Worm (Caenorhabditis elegans) whole organism, L2 larva: Measurements from ENCODE around the gene srh-5.

Source experiments
- C34F6.9 ChIP-seq: fragments of 150-350 bp; optimal IDR thresholded peaks from 2 replicates; lab custom pipeline; 2014; ENCODE audit warnings: missing biosample characterization, missing genetic modification characterization
- F13H6.1 ChIP-seq: sonication (generic microtip); optimal IDR thresholded peaks from 2 replicates; lab custom pipeline; 2016; ENCODE audit warnings: missing genetic modification characterization, missing compliant biosample characterization
- ZK546.5 ChIP-seq: sonication (generic microtip); optimal IDR thresholded peaks from 2 replicates; lab custom pipeline; 2017; ENCODE audit warnings: missing biosample characterization, missing genetic modification characterization
- aly-2 ChIP-seq: fragments of 150-350 bp; optimal IDR thresholded peaks from 2 replicates; lab custom pipeline; 2014; ENCODE audit warnings: missing biosample characterization, missing genetic modification characterization
- ama-1 ChIP-seq: fragments of 150-350 bp; optimal IDR thresholded peaks from 2 replicates; lab custom pipeline; 2018; ENCODE audit warnings: inconsistent platforms
- ceh-82 ChIP-seq: fragments of 150-350 bp; optimal IDR thresholded peaks from 2 replicates; lab custom pipeline; 2014; ENCODE audit warnings: missing biosample characterization, missing genetic modification characterization
- elt-1 ChIP-seq: fragments of 150-350 bp; optimal IDR thresholded peaks from 2 replicates; lab custom pipeline; 2014; ENCODE audit warnings: missing biosample characterization, missing genetic modification characterization
- fos-1 ChIP-seq: fragments of 150-350 bp; optimal IDR thresholded peaks from 2 replicates; lab custom pipeline; 2014; ENCODE audit warnings: missing biosample characterization, missing genetic modification characterization
- gmeb-1 ChIP-seq: fragments of 150-350 bp; optimal IDR thresholded peaks from 2 replicates; lab custom pipeline; 2014; ENCODE audit warnings: missing biosample characterization, missing genetic modification characterization
- lin-11 ChIP-seq: fragments of 150-350 bp; sonication (generic microtip); optimal IDR thresholded peaks from 2 replicates; lab custom pipeline; 2014; ENCODE audit warnings: missing biosample characterization, missing genetic modification characterization, inconsistent platforms, mixed read lengths
- lin-13 ChIP-seq: fragments of 150-350 bp; optimal IDR thresholded peaks from 2 replicates; lab custom pipeline; 2014; ENCODE audit warnings: missing biosample characterization, missing genetic modification reagents, missing genetic modification characterization
- lin-39 ChIP-seq: fragments of 150-350 bp; optimal IDR thresholded peaks from 2 replicates; lab custom pipeline; 2014; ENCODE audit warnings: missing biosample characterization, missing genetic modification reagents, missing genetic modification characterization
- lsy-2 ChIP-seq, 2 experiments: fragments of 150-350 bp in 1 of 2; sonication (generic microtip) in 1 of 2; optimal IDR thresholded peaks; 2 replicates each; lab custom pipeline; 2014 to 2017; ENCODE audit warnings: missing biosample characterization in 2 of 2, missing genetic modification characterization in 2 of 2
- mab-5 ChIP-seq: fragments of 150-350 bp; optimal IDR thresholded peaks from 2 replicates; lab custom pipeline; 2014; ENCODE audit warnings: missing biosample characterization, missing genetic modification characterization
- mbf-1 ChIP-seq: sonication (generic microtip); optimal IDR thresholded peaks from 2 replicates; lab custom pipeline; 2017; ENCODE audit warnings: missing biosample characterization, missing genetic modification characterization
- mdl-1 ChIP-seq, 2 experiments: fragments of 150-350 bp in 1 of 2; sonication (generic microtip) in 1 of 2; optimal IDR thresholded peaks; 2 replicates each; lab custom pipeline; 2017; ENCODE audit warnings: missing biosample characterization in 2 of 2, missing genetic modification characterization in 2 of 2
- nhr-21 ChIP-seq: fragments of 150-350 bp; optimal IDR thresholded peaks from 2 replicates; lab custom pipeline; 2014; ENCODE audit warnings: missing biosample characterization, missing genetic modification characterization
- nhr-23 ChIP-seq: fragments of 150-350 bp; optimal IDR thresholded peaks from 2 replicates; lab custom pipeline; 2014; ENCODE audit warnings: missing biosample characterization, missing genetic modification reagents, missing genetic modification characterization
- nhr-237 ChIP-seq: fragments of 150-350 bp; optimal IDR thresholded peaks from 2 replicates; lab custom pipeline; 2014; ENCODE audit warnings: missing biosample characterization, missing genetic modification characterization
- nhr-25 ChIP-seq: fragments of 150-350 bp; sonication (generic microtip); optimal IDR thresholded peaks from 3 replicates; lab custom pipeline; 2014; ENCODE audit warnings: missing biosample characterization, missing genetic modification characterization
- nhr-6 ChIP-seq: fragments of 150-350 bp; optimal IDR thresholded peaks from 2 replicates; lab custom pipeline; 2014; ENCODE audit warnings: missing biosample characterization, missing genetic modification characterization
- nhr-77 ChIP-seq: fragments of 150-350 bp; optimal IDR thresholded peaks from 2 replicates; lab custom pipeline; 2014; ENCODE audit warnings: missing biosample characterization, missing genetic modification characterization
- sem-4 ChIP-seq: fragments of 150-350 bp; optimal IDR thresholded peaks from 2 replicates; lab custom pipeline; 2014; ENCODE audit warnings: missing biosample characterization, missing genetic modification reagents, missing genetic modification characterization
- sma-3 ChIP-seq: sonication (generic microtip); optimal IDR thresholded peaks from 2 replicates; lab custom pipeline; 2016; ENCODE audit warnings: missing genetic modification reagents, missing genetic modification characterization, missing compliant biosample characterization
- sma-9 ChIP-seq, 2 experiments: fragments of 150-350 bp in 1 of 2; sonication (generic microtip) in 1 of 2; optimal IDR thresholded peaks; 2 replicates each; lab custom pipeline; 2014 to 2016; ENCODE audit warnings: missing genetic modification characterization in 2 of 2, mild to moderate bottlenecking in 1 of 2, missing biosample characterization in 1 of 2, missing compliant biosample characterization in 1 of 2, missing genetic modification reagents in 1 of 2, moderate library complexity in 1 of 2
- unc-55 ChIP-seq: fragments of 150-350 bp; sonication (generic microtip); optimal IDR thresholded peaks from 3 replicates; lab custom pipeline; 2014; ENCODE audit warnings: missing biosample characterization, missing genetic modification reagents, missing genetic modification characterization
- unc-62 ChIP-seq: fragments of 150-350 bp; optimal IDR thresholded peaks from 2 replicates; lab custom pipeline; 2014; ENCODE audit warnings: missing biosample characterization, missing genetic modification reagents, missing genetic modification characterization
- zag-1 ChIP-seq: fragments of 150-350 bp; optimal IDR thresholded peaks from 2 replicates; lab custom pipeline; 2014; ENCODE audit warnings: missing biosample characterization, missing genetic modification characterization
- ztf-1 ChIP-seq: fragments of 200-800 bp; sonication (Bioruptor generic); conservative IDR thresholded peaks from 2 replicates; pipeline ENCODE4 v1.3.6; 2022; ENCODE audit warnings: missing genetic modification characterization, missing compliant biosample characterization
- ztf-11 ChIP-seq: sonication (generic microtip); optimal IDR thresholded peaks from 2 replicates; lab custom pipeline; 2017; ENCODE audit warnings: missing biosample characterization, missing genetic modification characterization
- ztf-4 ChIP-seq: fragments of 150-350 bp; optimal IDR thresholded peaks from 2 replicates; lab custom pipeline; 2014; ENCODE audit warnings: missing biosample characterization, missing genetic modification characterization

The srh-5 gene

DNA sequence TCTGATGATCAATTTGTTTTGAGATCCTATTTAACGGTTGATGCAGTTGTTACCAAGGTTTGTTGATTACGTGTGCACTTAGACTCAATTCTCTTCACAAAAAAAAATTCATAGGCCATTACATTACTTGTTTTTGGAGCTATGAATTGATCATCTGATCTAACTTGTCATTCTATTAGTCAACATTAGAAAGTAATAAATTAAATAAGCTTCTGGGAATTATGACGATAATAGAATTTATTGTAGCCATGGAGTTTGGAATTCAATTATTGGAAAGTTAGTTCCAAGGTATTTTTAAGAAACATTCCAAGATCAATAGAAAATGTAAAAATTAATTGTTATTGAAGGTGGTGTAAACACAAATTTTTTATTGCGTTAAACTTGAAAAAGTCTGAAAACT lies 32.8 kb downstream of the srh-5 start:
- TF ChIP-seq ZK546.5 (tag; lab: Kevin White, UChicago) (no peak), sma-3 (GFP tag; lab: Kevin White, UChicago) (no peak), gmeb-1 (tag; lab: Kevin White, UChicago) (no peak), mdl-1 (tag; optimal IDR thresholded peaks at IDR 0.05; lab: Kevin White, UChicago) (no peak), ama-1 (lab: Kevin White, UChicago) (no peak), nhr-21 (no peak), ztf-1 (GFP tag; lab: Robert Waterston, UW) (no peak), sma-9 (GFP tag; optimal IDR thresholded peaks at IDR 0.05; lab: Kevin White, UChicago) (no peak), sma-9 (tag; optimal IDR thresholded peaks at IDR 0.05; lab: Kevin White, UChicago) (no peak), aly-2 (tag; lab: Kevin White, UChicago) (no peak), C34F6.9 (tag; lab: Kevin White, UChicago) (no peak), ztf-11 (tag; lab: Kevin White, UChicago) (no peak), unc-55 (GFP tag; lab: Kevin White, UChicago) (no peak), zag-1 (no peak), nhr-237 (tag; lab: Kevin White, UChicago) (no peak), F13H6.1 (tag; lab: Kevin White, UChicago) (no peak), sem-4 (tag; lab: Kevin White, UChicago) (no peak), lin-39 (tag; lab: Kevin White, UChicago) (no peak), lin-11 (tag; lab: Kevin White, UChicago) (no peak), mbf-1 (tag; lab: Kevin White, UChicago) (no peak)

- TF ChIP-seq lin-13 (GFP tag; lab: Kevin White, UChicago): no peak
- TF ChIP-seq unc-62 (GFP tag; lab: Kevin White, UChicago): no peak
- TF ChIP-seq nhr-237 (tag; lab: Kevin White, UChicago): no peak
- TF ChIP-seq, all 48 proteins: peak for 0
Observed at ce11 chrV:1719927-1720326, 34.5 kb downstream of the srh-5 start, which contains the start of gene srw-102. Gene srw-102 (plus strand): TSS chrV:1720227.

ce11 chrV:1721966-1722365 lies 36.5 kb downstream of the srh-5 start, which contains the start of gene srw-101:
Gene srw-101 (plus strand): TSS chrV:1722266.
- no peak for TF ChIP-seq elt-1 (tag; lab: Kevin White, UChicago)
- no peak for TF ChIP-seq C34F6.9 (tag; lab: Kevin White, UChicago)
- no peak for TF ChIP-seq nhr-6 (tag; lab: Kevin White, UChicago)
- no peak for TF ChIP-seq nhr-25
- no peak for TF ChIP-seq zag-1
- TF ChIP-seq ztf-1 (GFP tag; lab: Robert Waterston, UW): no peak
- no peak for TF ChIP-seq sem-4 (tag; lab: Kevin White, UChicago)
- TF ChIP-seq ceh-82 (tag; lab: Kevin White, UChicago): no peak
- no peak for TF ChIP-seq nhr-77 (tag; lab: Kevin White, UChicago)
- TF ChIP-seq fos-1 (tag; lab: Kevin White, UChicago): no peak
- TF ChIP-seq nhr-237 (tag; lab: Kevin White, UChicago): no peak

ce11 chrV:1725353-1725752 lies 39.9 kb downstream of the srh-5 start, which contains the start of gene sri-27:
Gene sri-27 (plus strand): TSS chrV:1725653.
- TF ChIP-seq aly-2 (tag; lab: Kevin White, UChicago) (no peak), lsy-2 (tag; optimal IDR thresholded peaks at IDR 0.05; lab: Kevin White, UChicago) (no peak), mab-5 (tag; lab: Kevin White, UChicago) (no peak)
- TF ChIP-seq, all 48 proteins: peak for 0

DNA sequence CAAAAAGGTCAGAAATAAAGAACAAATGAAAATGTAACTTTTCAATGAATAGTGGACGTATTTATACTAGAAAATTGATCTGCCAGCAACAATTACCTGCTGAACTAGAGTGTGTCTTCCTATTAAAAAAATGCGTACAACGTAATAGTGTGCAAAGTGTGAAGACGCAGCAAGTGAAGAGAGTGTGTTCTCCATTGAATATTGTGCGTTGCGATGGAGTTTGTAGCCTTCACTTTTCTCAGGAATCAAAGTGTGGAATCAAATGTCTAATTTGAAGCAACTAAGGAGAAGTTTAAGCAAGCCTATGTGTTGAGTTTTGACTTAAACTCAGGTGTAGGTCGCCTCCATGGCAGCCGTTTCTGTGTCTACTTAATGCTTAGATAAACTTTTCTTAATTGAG lies 46.5 kb downstream of the srh-5 start, which contains the start of gene gst-21:
TSS of gene gst-21 (minus strand) at position 101 of the 400 bp plus-strand sequence.
- no peak for TF ChIP-seq ztf-4 (tag; lab: Kevin White, UChicago)
- no peak for TF ChIP-seq ceh-82 (tag; lab: Kevin White, UChicago)
- TF ChIP-seq C34F6.9 (tag; lab: Kevin White, UChicago): no peak
- no peak for TF ChIP-seq nhr-23 (tag; lab: Kevin White, UChicago)
- TF ChIP-seq unc-62 (GFP tag; lab: Kevin White, UChicago): no peak
- TF ChIP-seq lin-11 (tag; lab: Kevin White, UChicago): no peak
- TF ChIP-seq nhr-77 (tag; lab: Kevin White, UChicago): no peak
- TF ChIP-seq mdl-1 (tag; optimal IDR thresholded peaks at IDR 0.05; lab: Kevin White, UChicago): no peak
- TF ChIP-seq fos-1 (tag; lab: Kevin White, UChicago): no peak
- no peak for TF ChIP-seq unc-55 (GFP tag; lab: Kevin White, UChicago)
- no peak for TF ChIP-seq zag-1
- TF ChIP-seq mab-5 (tag; lab: Kevin White, UChicago): no peak
- TF ChIP-seq ama-1 (lab: Kevin White, UChicago): no peak
- TF ChIP-seq, all 48 proteins: peak for 0
